Fruit fly (Drosophila melanogaster) whole organism, prepupa: ENCODE data around the gene CG17768.

Source experiments
- CG15336 ChIP-seq: fragments of 200-800 bp; sonication (Bioruptor generic); IDR thresholded peaks from 2 replicates; pipeline ENCODE4 v1.3.6; 2022; ENCODE audit warnings: missing biosample characterization, missing genetic modification characterization
- Lpt ChIP-seq: fragments of 200-800 bp; sonication (Bioruptor generic); optimal IDR thresholded peaks from 3 replicates; lab custom pipeline; 2016; ENCODE audit warnings: missing biosample characterization, missing genetic modification characterization
- vri ChIP-seq: fragments of 200-800 bp; sonication (Bioruptor generic); optimal IDR thresholded peaks from 3 replicates; lab custom pipeline; 2016; ENCODE audit warnings: missing biosample characterization, mild to moderate bottlenecking, missing genetic modification characterization

DNA sequence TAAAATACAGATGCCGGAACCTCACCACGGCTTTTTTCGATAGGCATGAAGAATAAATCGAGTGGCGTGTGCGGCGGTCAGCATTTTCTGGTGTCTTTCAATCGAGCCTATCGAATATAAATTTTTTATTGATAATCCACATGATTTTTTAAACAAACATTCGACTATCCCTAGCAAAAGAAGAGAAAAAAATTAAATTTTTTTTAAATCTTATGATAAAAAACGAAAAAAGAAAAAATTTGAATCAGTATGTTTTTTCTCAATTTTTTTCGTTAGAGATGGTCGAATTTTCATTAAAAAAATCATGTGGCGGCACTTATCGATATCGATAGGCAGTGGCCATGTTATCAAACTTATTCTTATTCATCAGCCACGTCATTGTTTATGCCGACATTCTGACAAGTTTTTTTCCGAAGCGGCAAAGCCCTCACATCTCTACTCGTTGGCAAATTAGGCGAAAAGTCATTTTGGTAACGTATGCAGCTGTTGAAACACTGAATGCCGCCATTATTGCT is 21.6 kb upstream of the CG17768 start, which contains the start of the genes SmB and KdelR:
- TF ChIP-seq Lpt (GFP tag; lab: Kevin White, UChicago) (no peak), CG15336 (GFP tag; lab: Robert Waterston, UW) (no peak), vri (GFP tag; lab: Kevin White, UChicago) (no peak)
